Worm (Caenorhabditis elegans) whole organism, late embryonic: Measurements from ENCODE around the gene vha-11.

Experiments
- C08G9.2 ChIP-seq: sonication (generic microtip); optimal IDR thresholded peaks from 2 replicates; lab custom pipeline; 2016; ENCODE audit warnings: mild to moderate bottlenecking, missing genetic modification characterization, moderate library complexity, missing compliant biosample characterization
- F13H6.1 ChIP-seq: sonication (generic microtip); optimal IDR thresholded peaks from 2 replicates; lab custom pipeline; 2016; ENCODE audit warnings: missing genetic modification characterization, missing compliant biosample characterization
- Y22D7AL.16 ChIP-seq: sonication (generic microtip); optimal IDR thresholded peaks from 2 replicates; lab custom pipeline; 2016; ENCODE audit warnings: missing genetic modification characterization, missing compliant biosample characterization
- ahr-1 ChIP-seq: sonication (generic microtip); optimal IDR thresholded peaks from 2 replicates; lab custom pipeline; 2016; ENCODE audit warnings: missing genetic modification characterization, missing compliant biosample characterization
- ama-1 ChIP-seq: fragments of 150-350 bp; optimal IDR thresholded peaks from 2 replicates; lab custom pipeline; 2014
- ceh-14 ChIP-seq: sonication (generic microtip); optimal IDR thresholded peaks from 2 replicates; lab custom pipeline; 2016; ENCODE audit warnings: missing genotype, missing genetic modification characterization, missing compliant biosample characterization
- ceh-18 ChIP-seq: sonication (generic microtip); optimal IDR thresholded peaks from 2 replicates; lab custom pipeline; 2016; ENCODE audit warnings: missing genetic modification characterization, missing compliant biosample characterization
- ceh-2 ChIP-seq: sonication (generic microtip); optimal IDR thresholded peaks from 2 replicates; lab custom pipeline; 2016; ENCODE audit warnings: missing genotype, missing genetic modification characterization, missing compliant biosample characterization
- ceh-22 ChIP-seq: sonication (generic microtip); optimal IDR thresholded peaks from 2 replicates; lab custom pipeline; 2017; ENCODE audit warnings: missing biosample characterization, missing genetic modification characterization
- ceh-24 ChIP-seq: sonication (generic microtip); optimal IDR thresholded peaks from 2 replicates; lab custom pipeline; 2016; ENCODE audit warnings: mild to moderate bottlenecking, missing genetic modification characterization, missing compliant biosample characterization
- ceh-34 ChIP-seq: sonication (generic microtip); optimal IDR thresholded peaks from 2 replicates; lab custom pipeline; 2016; ENCODE audit warnings: mild to moderate bottlenecking, missing genetic modification characterization, missing compliant biosample characterization
- ceh-45 ChIP-seq: fragments of 200-800 bp; sonication (Bioruptor generic); IDR thresholded peaks from 2 replicates; pipeline ENCODE4 v1.3.6; 2022; ENCODE audit warnings: missing genetic modification reagents, missing genetic modification characterization, missing compliant biosample characterization
- che-1 ChIP-seq: sonication (generic microtip); optimal IDR thresholded peaks from 2 replicates; lab custom pipeline; 2016; ENCODE audit warnings: mild to moderate bottlenecking, missing genetic modification characterization, missing compliant biosample characterization
- dmd-4 ChIP-seq: sonication (generic microtip); optimal IDR thresholded peaks from 2 replicates; lab custom pipeline; 2016; ENCODE audit warnings: borderline replicate concordance, missing genetic modification characterization, missing compliant biosample characterization
- dve-1 ChIP-seq: sonication (generic microtip); optimal IDR thresholded peaks from 2 replicates; lab custom pipeline; 2017; ENCODE audit warnings: antibody characterized with exemption, mild to moderate bottlenecking, missing genetic modification characterization, missing compliant biosample characterization
- eyg-1 ChIP-seq: sonication (generic microtip); optimal IDR thresholded peaks from 2 replicates; lab custom pipeline; 2016; ENCODE audit warnings: missing genotype, missing genetic modification characterization, missing compliant biosample characterization
- fax-1 ChIP-seq: sonication (generic microtip); optimal IDR thresholded peaks from 2 replicates; lab custom pipeline; 2016; ENCODE audit warnings: missing genotype, missing genetic modification characterization, missing compliant biosample characterization
- fkh-6 ChIP-seq: sonication (generic microtip); optimal IDR thresholded peaks from 2 replicates; lab custom pipeline; 2016; ENCODE audit warnings: missing genetic modification characterization, missing compliant biosample characterization
- gmeb-2 ChIP-seq: sonication (generic microtip); optimal IDR thresholded peaks from 2 replicates; lab custom pipeline; 2016; ENCODE audit warnings: missing genetic modification characterization, inconsistent platforms, missing compliant biosample characterization
- hlh-30 ChIP-seq: sonication (generic microtip); optimal IDR thresholded peaks from 2 replicates; lab custom pipeline; 2017; ENCODE audit warnings: antibody characterized with exemption, missing genetic modification characterization, missing compliant biosample characterization; ENCODE audit not compliant: insufficient read depth
- hlh-6 ChIP-seq: sonication (generic microtip); optimal IDR thresholded peaks from 2 replicates; lab custom pipeline; 2016; ENCODE audit warnings: missing genotype, missing genetic modification characterization, missing compliant biosample characterization
- lin-11 ChIP-seq: fragments of 200-800 bp; sonication (Bioruptor generic); optimal IDR thresholded peaks from 2 replicates; lab custom pipeline; 2018; ENCODE audit warnings: mild to moderate bottlenecking, missing genetic modification characterization, missing compliant biosample characterization
- mec-3 ChIP-seq: sonication (generic microtip); optimal IDR thresholded peaks from 2 replicates; lab custom pipeline; 2016; ENCODE audit warnings: borderline replicate concordance, missing genetic modification characterization, missing compliant biosample characterization
- nhr-11 ChIP-seq: fragments of 150-350 bp; optimal IDR thresholded peaks from 2 replicates; lab custom pipeline; 2014; ENCODE audit warnings: missing biosample characterization, missing genetic modification characterization
- nhr-232 ChIP-seq: sonication (generic microtip); optimal IDR thresholded peaks from 2 replicates; lab custom pipeline; 2016; ENCODE audit warnings: missing genetic modification characterization, missing compliant biosample characterization
- npax-4 ChIP-seq: sonication (generic microtip); optimal IDR thresholded peaks from 2 replicates; lab custom pipeline; 2016; ENCODE audit warnings: missing genetic modification characterization, missing compliant biosample characterization
- odd-2 ChIP-seq: sonication (generic microtip); optimal IDR thresholded peaks from 2 replicates; lab custom pipeline; 2017; ENCODE audit warnings: antibody characterized with exemption, mild to moderate bottlenecking, missing genetic modification characterization, missing compliant biosample characterization
- pag-3 ChIP-seq: sonication (generic microtip); optimal IDR thresholded peaks from 2 replicates; lab custom pipeline; 2016; ENCODE audit warnings: missing compliant biosample characterization, missing genetic modification characterization, borderline replicate concordance
- pax-1 ChIP-seq: fragments of 150-350 bp; optimal IDR thresholded peaks from 2 replicates; lab custom pipeline; 2014; ENCODE audit warnings: missing biosample characterization, missing genetic modification characterization
- pqm-1 ChIP-seq: sonication (generic microtip); optimal IDR thresholded peaks from 2 replicates; lab custom pipeline; 2016; ENCODE audit warnings: missing genetic modification characterization, missing compliant biosample characterization
- pros-1 ChIP-seq: fragments of 150-350 bp; optimal IDR thresholded peaks from 2 replicates; lab custom pipeline; 2014; ENCODE audit warnings: missing biosample characterization, missing genetic modification reagents, missing genetic modification characterization
- rnt-1 ChIP-seq: sonication (generic microtip); optimal IDR thresholded peaks from 2 replicates; lab custom pipeline; 2016; ENCODE audit warnings: missing genetic modification characterization, missing compliant biosample characterization
- sdc-2 ChIP-seq: sonication (generic microtip); optimal IDR thresholded peaks from 2 replicates; lab custom pipeline; 2016; ENCODE audit warnings: missing genotype, missing genetic modification characterization, missing compliant biosample characterization
- sox-4 ChIP-seq: sonication (generic microtip); optimal IDR thresholded peaks from 2 replicates; lab custom pipeline; 2017; ENCODE audit warnings: mild to moderate bottlenecking, missing genetic modification characterization, inconsistent platforms, missing compliant biosample characterization
- tbx-7 ChIP-seq: sonication (generic microtip); optimal IDR thresholded peaks from 2 replicates; lab custom pipeline; 2016; ENCODE audit warnings: missing genotype, missing genetic modification characterization, missing compliant biosample characterization
- ttx-3 ChIP-seq: sonication (generic microtip); optimal IDR thresholded peaks from 2 replicates; lab custom pipeline; 2016; ENCODE audit warnings: missing genetic modification reagents, missing genetic modification characterization, missing compliant biosample characterization
- unc-42 ChIP-seq: sonication (generic microtip); optimal IDR thresholded peaks from 2 replicates; lab custom pipeline; 2016; ENCODE audit warnings: missing genotype, missing genetic modification characterization, missing compliant biosample characterization
- unc-55 ChIP-seq: sonication (generic microtip); optimal IDR thresholded peaks from 2 replicates; lab custom pipeline; 2017; ENCODE audit warnings: missing biosample characterization, missing genetic modification reagents, missing genetic modification characterization
- unc-86 ChIP-seq: sonication (generic microtip); optimal IDR thresholded peaks from 2 replicates; lab custom pipeline; 2016; ENCODE audit warnings: missing genetic modification characterization, missing compliant biosample characterization
- zip-5 ChIP-seq: sonication (generic microtip); optimal IDR thresholded peaks from 2 replicates; lab custom pipeline; 2016; ENCODE audit warnings: missing genetic modification characterization, missing compliant biosample characterization
- ztf-16 ChIP-seq: sonication (generic microtip); optimal IDR thresholded peaks from 2 replicates; lab custom pipeline; 2017; ENCODE audit warnings: missing genetic modification characterization, missing compliant biosample characterization

The vha-11 gene

ce11 chrIV:2315545-2315995 lies 1.2 kb upstream of the vha-11 start, which contains the start of gene vha-3:
Gene vha-3 (minus strand): TSS chrIV:2315945.
- TF ChIP-seq pros-1 (tag; lab: Kevin White, UChicago) = no peak
- no peak for TF ChIP-seq rnt-1 (tag; lab: Kevin White, UChicago)
- no peak for TF ChIP-seq fkh-6 (tag; lab: Kevin White, UChicago)
- TF ChIP-seq odd-2 (tag; lab: Kevin White, UChicago) = no peak
- no peak for TF ChIP-seq sdc-2 (tag; lab: Kevin White, UChicago)
- no peak for TF ChIP-seq Y22D7AL.16 (tag; lab: Kevin White, UChicago)
- no peak for TF ChIP-seq zip-5 (tag; lab: Kevin White, UChicago)
- TF ChIP-seq fax-1 (tag; lab: Kevin White, UChicago) = no peak
- TF ChIP-seq nhr-232 (tag; lab: Kevin White, UChicago) = no peak
- TF ChIP-seq ama-1 (lab: Kevin White, UChicago) = no peak
- TF ChIP-seq unc-86 (tag; lab: Kevin White, UChicago) = no peak
- no peak for TF ChIP-seq pag-3 (tag; lab: Kevin White, UChicago)
- TF ChIP-seq mec-3 = no peak
- no peak for TF ChIP-seq ceh-2 (tag; lab: Kevin White, UChicago)
- TF ChIP-seq, all 69 proteins: peak for 0

ce11 chrIV:2314862-2315261 lies 495 bp upstream of the vha-11 start:
- TF ChIP-seq ceh-24 (no peak), unc-42 (no peak), dmd-4 (tag; lab: Kevin White, UChicago) (no peak), che-1 (no peak), ceh-34 (tag; lab: Kevin White, UChicago) (no peak), npax-4 (tag; lab: Kevin White, UChicago) (no peak), pax-1 (no peak), ceh-45 (GFP tag; lab: Robert Waterston, UW) (no peak), pqm-1 (tag; lab: Kevin White, UChicago) (no peak), C08G9.2 (tag; lab: Kevin White, UChicago) (no peak), ztf-16 (no peak), ceh-18 (tag; lab: Kevin White, UChicago) (no peak)

- TF ChIP-seq unc-55 (GFP tag; lab: Kevin White, UChicago) (no peak), ceh-45 (GFP tag; lab: Robert Waterston, UW) (no peak), nhr-11 (tag; lab: Kevin White, UChicago) (no peak), nhr-232 (tag; lab: Kevin White, UChicago) (no peak), zip-5 (tag; lab: Kevin White, UChicago) (no peak), ceh-2 (tag; lab: Kevin White, UChicago) (no peak), ttx-3 (tag; lab: Kevin White, UChicago) (no peak), fax-1 (tag; lab: Kevin White, UChicago) (no peak), ama-1 (lab: Kevin White, UChicago) (no peak), tbx-7 (tag; lab: Kevin White, UChicago) (no peak), ceh-22 (no peak), lin-11 (no peak), ceh-14 (tag; lab: Kevin White, UChicago) (no peak), dve-1 (tag; lab: Kevin White, UChicago) (no peak), npax-4 (tag; lab: Kevin White, UChicago) (no peak), gmeb-2 (tag; lab: Kevin White, UChicago) (no peak), che-1 (no peak)
- TF ChIP-seq, all 69 proteins: peak for 0
These were observed 2.8 kb downstream of the vha-11 start for ce11 chrIV:2311554-2311953.

- TF ChIP-seq hlh-30 = no peak
- TF ChIP-seq ahr-1 = no peak
- no peak for TF ChIP-seq unc-86 (tag; lab: Kevin White, UChicago)
- TF ChIP-seq sox-4 (tag; lab: Kevin White, UChicago) = no peak
- no peak for TF ChIP-seq fax-1 (tag; lab: Kevin White, UChicago)
- TF ChIP-seq F13H6.1 (tag; lab: Kevin White, UChicago) = no peak
- TF ChIP-seq eyg-1 = no peak
- TF ChIP-seq hlh-6 (tag; lab: Kevin White, UChicago) = no peak
These were observed 6.2 kb downstream of the vha-11 start for ce11 chrIV:2308203-2308602.
